Fruit fly (Drosophila melanogaster) whole organism, embryonic: ENCODE measurements around the gene alphaTub84B.

Source experiments
- BEAF-32 ChIP-seq: fragments of 200-800 bp; sonication (Bioruptor generic); optimal IDR thresholded peaks from 3 replicates; lab custom pipeline; 2017; ENCODE audit warnings: missing biosample characterization, missing genetic modification characterization, mild to moderate bottlenecking, moderate library complexity, missing genetic modification reagents
- CG10979 ChIP-seq: fragments of 200-800 bp; sonication (Bioruptor generic); optimal IDR thresholded peaks from 2 replicates; lab custom pipeline; 2018; ENCODE audit warnings: missing biosample characterization, mild to moderate bottlenecking, missing genetic modification characterization, moderate library complexity
- CG12391 ChIP-seq: fragments of 200-800 bp; sonication (Bioruptor generic); optimal IDR thresholded peaks from 3 replicates; lab custom pipeline; 2018; ENCODE audit warnings: missing biosample characterization, mild to moderate bottlenecking, missing genetic modification characterization, moderate library complexity
- CG13287 ChIP-seq: fragments of 200-800 bp; sonication (Bioruptor generic); IDR thresholded peaks from 2 replicates; pipeline ENCODE4 v1.3.6; 2022; ENCODE audit warnings: missing biosample characterization, missing genetic modification characterization; ENCODE audit not compliant: partially characterized antibody
- CG13424 ChIP-seq: fragments of 200-800 bp; sonication (Bioruptor generic); optimal IDR thresholded peaks from 2 replicates; lab custom pipeline; 2019; ENCODE audit warnings: missing biosample characterization, mild to moderate bottlenecking, missing genetic modification characterization, moderate library complexity
- CG15073 ChIP-seq: fragments of 200-800 bp; sonication (Bioruptor generic); optimal IDR thresholded peaks from 2 replicates; lab custom pipeline; 2016; ENCODE audit warnings: missing biosample characterization, missing genetic modification characterization
- CG17361 ChIP-seq: fragments of 200-800 bp; sonication (Bioruptor generic); IDR thresholded peaks from 3 replicates; pipeline ENCODE4 v1.3.6; 2022; ENCODE audit warnings: missing biosample characterization, missing genetic modification characterization
- CG17385 ChIP-seq: fragments of 200-800 bp; sonication (Bioruptor generic); optimal IDR thresholded peaks from 3 replicates; lab custom pipeline; 2018; ENCODE audit warnings: missing biosample characterization, mild to moderate bottlenecking, missing genetic modification characterization
- CG17829 ChIP-seq: fragments of 200-800 bp; optimal IDR thresholded peaks from 2 replicates; lab custom pipeline; 2019; ENCODE audit warnings: missing biosample characterization, mild to moderate bottlenecking, missing genetic modification characterization, moderate library complexity
- CG30403 ChIP-seq: fragments of 200-800 bp; sonication (Bioruptor generic); optimal IDR thresholded peaks from 3 replicates; lab custom pipeline; 2016; ENCODE audit warnings: missing biosample characterization, missing genetic modification characterization
- CG32532 ChIP-seq: fragments of 200-800 bp; sonication (Bioruptor generic); IDR thresholded peaks from 2 replicates; pipeline ENCODE4 v1.3.6; 2022; ENCODE audit warnings: missing biosample characterization, missing genetic modification characterization
- CG3995 ChIP-seq: fragments of 200-800 bp; sonication (Bioruptor generic); optimal IDR thresholded peaks from 3 replicates; lab custom pipeline; 2016; ENCODE audit warnings: missing biosample characterization, missing genetic modification characterization
- CG4707 ChIP-seq: fragments of 200-800 bp; sonication (Bioruptor generic); optimal IDR thresholded peaks from 2 replicates; lab custom pipeline; 2018; ENCODE audit warnings: missing biosample characterization, mild to moderate bottlenecking, missing genetic modification characterization, moderate library complexity
- CG6254 ChIP-seq: fragments of 200-800 bp; sonication (Bioruptor generic); optimal IDR thresholded peaks from 3 replicates; lab custom pipeline; 2017; ENCODE audit warnings: mild to moderate bottlenecking, missing biosample characterization, missing genetic modification reagents, missing genetic modification characterization
- CG6791 ChIP-seq: fragments of 200-800 bp; sonication (Bioruptor generic); IDR thresholded peaks from 3 replicates; pipeline ENCODE4 v1.3.6; 2022; ENCODE audit warnings: missing biosample characterization, missing genetic modification characterization; ENCODE audit not compliant: partially characterized antibody
- CG8388 ChIP-seq: fragments of 200-800 bp; sonication (Bioruptor generic); optimal IDR thresholded peaks from 2 replicates; lab custom pipeline; 2019; ENCODE audit warnings: missing biosample characterization, mild to moderate bottlenecking, missing genetic modification characterization, moderate library complexity
- CG9215 ChIP-seq: fragments of 200-800 bp; sonication (Bioruptor generic); IDR thresholded peaks from 2 replicates; pipeline ENCODE4 v1.3.6; 2022; ENCODE audit warnings: missing biosample characterization, missing genetic modification characterization
- CoRest ChIP-seq: fragments of 200-800 bp; sonication (Bioruptor generic); optimal IDR thresholded peaks from 3 replicates; lab custom pipeline; 2018; ENCODE audit warnings: missing biosample characterization, mild to moderate bottlenecking, missing genetic modification characterization, moderate library complexity
- Dref ChIP-seq: fragments of 200-800 bp; sonication (Bioruptor generic); IDR thresholded peaks from 2 replicates; pipeline ENCODE4 v1.3.6; 2022; ENCODE audit warnings: missing biosample characterization, missing genetic modification characterization
- Gug ChIP-seq: fragments of 200-800 bp; sonication (Bioruptor generic); IDR thresholded peaks from 4 replicates; pipeline ENCODE4 v1.3.6; 2022; ENCODE audit warnings: missing biosample characterization, missing genetic modification characterization
- Med ChIP-seq: fragments of 200-800 bp; sonication (Bioruptor generic); peaks from one replicate; lab custom pipeline; 2016; ENCODE audit warnings: missing biosample characterization, missing genetic modification characterization, mild to moderate bottlenecking, inconsistent platforms, moderate library complexity
- Ptx1 ChIP-seq: fragments of 200-800 bp; sonication (Bioruptor generic); IDR thresholded peaks from 2 replicates; pipeline ENCODE4 v1.3.6; 2022; ENCODE audit warnings: missing biosample characterization, missing genetic modification characterization
- Scr ChIP-seq: fragments of 200-800 bp; sonication (Bioruptor generic); IDR thresholded peaks from 2 replicates; pipeline ENCODE4 v1.3.6; 2022; ENCODE audit warnings: missing biosample characterization, missing genetic modification characterization; ENCODE audit not compliant: partially characterized antibody
- Sox100B ChIP-seq: fragments of 200-800 bp; sonication (Bioruptor generic); optimal IDR thresholded peaks from 3 replicates; lab custom pipeline; 2018; ENCODE audit warnings: missing biosample characterization, mild to moderate bottlenecking, missing genetic modification characterization
- Sry-β ChIP-seq: fragments of 200-800 bp; sonication (Bioruptor generic); optimal IDR thresholded peaks from 2 replicates; lab custom pipeline; 2018; ENCODE audit warnings: missing biosample characterization, mild to moderate bottlenecking, missing genetic modification characterization, moderate library complexity
- Sry-δ ChIP-seq: fragments of 200-800 bp; sonication (Bioruptor generic); optimal IDR thresholded peaks from 2 replicates; lab custom pipeline; 2016; ENCODE audit warnings: missing biosample characterization, missing genetic modification characterization
- amos ChIP-seq: fragments of 200-800 bp; sonication (Bioruptor generic); IDR thresholded peaks from 2 replicates; pipeline ENCODE4 v1.3.6; 2022; ENCODE audit warnings: missing biosample characterization, missing genetic modification characterization; ENCODE audit not compliant: partially characterized antibody
- ara ChIP-seq: fragments of 200-800 bp; sonication (Bioruptor generic); IDR thresholded peaks from 2 replicates; pipeline ENCODE4 v1.3.6; 2022; ENCODE audit warnings: missing biosample characterization, missing genetic modification characterization
- bigmax ChIP-seq: fragments of 200-800 bp; sonication (Bioruptor generic); optimal IDR thresholded peaks from 2 replicates; lab custom pipeline; 2018; ENCODE audit warnings: missing biosample characterization, mild to moderate bottlenecking, missing genetic modification characterization
- dm ChIP-seq: fragments of 200-800 bp; sonication (Bioruptor generic); optimal IDR thresholded peaks from 3 replicates; lab custom pipeline; 2016; ENCODE audit warnings: missing biosample characterization, missing genetic modification characterization
- ems ChIP-seq: fragments of 200-800 bp; sonication (Bioruptor generic); optimal IDR thresholded peaks from 3 replicates; lab custom pipeline; 2016; ENCODE audit warnings: missing biosample characterization, missing genetic modification characterization
- lab ChIP-seq: fragments of 200-800 bp; sonication (Bioruptor generic); optimal IDR thresholded peaks from 3 replicates; lab custom pipeline; 2017; ENCODE audit warnings: missing biosample characterization, missing genetic modification characterization, mild to moderate bottlenecking, moderate library complexity, missing genetic modification reagents
- lilli ChIP-seq: fragments of 200-800 bp; sonication (Bioruptor generic); optimal IDR thresholded peaks from 3 replicates; lab custom pipeline; 2016; ENCODE audit warnings: missing biosample characterization, missing genetic modification characterization
- phol ChIP-seq: fragments of 200-800 bp; sonication (Bioruptor generic); optimal IDR thresholded peaks from 3 replicates; lab custom pipeline; 2018; ENCODE audit warnings: missing biosample characterization, mild to moderate bottlenecking, missing genetic modification characterization, moderate library complexity
- prd ChIP-seq, 3 experiments: fragments of >200 bp in 2 of 3; fragments of 200-800 bp in 1 of 3; sonication (Bioruptor generic) in 1 of 3; optimal IDR thresholded peaks in 2 of 3; IDR thresholded peaks in 1 of 3; 2 replicates in 2 of 3; 3 replicates in 1 of 3; pipeline versions ENCODE4 v1.3.6 to Lab custom; 2017 to 2022; ENCODE audit warnings: missing biosample characterization in 1 of 3, missing genetic modification characterization in 1 of 3
- pzg ChIP-seq: fragments of 200-800 bp; sonication (Bioruptor generic); optimal IDR thresholded peaks from 3 replicates; lab custom pipeline; 2018; ENCODE audit warnings: missing biosample characterization, mild to moderate bottlenecking, missing genetic modification characterization, moderate library complexity
- row ChIP-seq: fragments of 200-800 bp; sonication (Bioruptor generic); IDR thresholded peaks from 3 replicates; pipeline ENCODE4 v1.3.6; 2022; ENCODE audit warnings: missing biosample characterization, missing genetic modification characterization
- sc ChIP-seq, 3 experiments: fragments of >200 bp in 2 of 3; fragments of 200-800 bp in 1 of 3; sonication (Bioruptor generic) in 1 of 3; optimal IDR thresholded peaks; 2 replicates in 2 of 3; 3 replicates in 1 of 3; lab custom pipeline; 2017; ENCODE audit warnings: mild to moderate bottlenecking in 1 of 3, missing biosample characterization in 1 of 3, missing genetic modification characterization in 1 of 3, missing genetic modification reagents in 1 of 3
- sisA ChIP-seq: fragments of 200-800 bp; sonication (Bioruptor generic); IDR thresholded peaks from 2 replicates; pipeline ENCODE4 v1.3.6; 2022; ENCODE audit warnings: missing biosample characterization, missing genetic modification characterization
- stwl ChIP-seq: fragments of 200-800 bp; sonication (Bioruptor generic); optimal IDR thresholded peaks from 3 replicates; lab custom pipeline; 2018; ENCODE audit warnings: missing biosample characterization, mild to moderate bottlenecking, missing genetic modification characterization, moderate library complexity
- tap ChIP-seq: fragments of 200-800 bp; optimal IDR thresholded peaks from 3 replicates; lab custom pipeline; 2019; ENCODE audit warnings: missing biosample characterization, mild to moderate bottlenecking, missing genetic modification characterization, moderate library complexity
- tgo ChIP-seq: fragments of 200-800 bp; sonication (Bioruptor generic); IDR thresholded peaks from 3 replicates; pipeline ENCODE4 v1.3.6; 2022; ENCODE audit warnings: missing biosample characterization, missing genetic modification characterization
- unpg ChIP-seq: fragments of 200-800 bp; sonication (Bioruptor generic); optimal IDR thresholded peaks from 3 replicates; lab custom pipeline; 2018; ENCODE audit warnings: missing biosample characterization, mild to moderate bottlenecking, missing genetic modification characterization, moderate library complexity
- zen ChIP-seq: fragments of 200-800 bp; sonication (Bioruptor generic); optimal IDR thresholded peaks from 3 replicates; lab custom pipeline; 2018; ENCODE audit warnings: missing biosample characterization, mild to moderate bottlenecking, missing genetic modification characterization, moderate library complexity
- zen2 ChIP-seq: fragments of 200-800 bp; sonication (Bioruptor generic); IDR thresholded peaks from 3 replicates; pipeline ENCODE4 v1.3.6; 2022; ENCODE audit warnings: missing biosample characterization, missing genetic modification characterization; ENCODE audit not compliant: partially characterized antibody

The alphaTub84B gene

dm6 chr3R:7093592-7093991 lies 7.2 kb downstream of the alphaTub84B start (continued):
- TF ChIP-seq CG12391 (tag; lab: Kevin White, UChicago) (peak; percentile 47), CG8388 (GFP tag; lab: Kevin White, UChicago) (peak; percentile 99), sisA (0 out of 2 replicates have a peak, but pooled peaks have one; percentile 12), phol (tag; lab: Kevin White, UChicago) (peak; percentile 22), Ptx1 (GFP tag; lab: Robert Waterston, UW) (peak; percentile 14; the same call in 1 of the 2 replicates), Dref (peak; percentile 60), Gug (GFP tag; lab: Robert Waterston, UW) (peak; percentile 22; the same call in 1 of the 4 replicates), BEAF-32 (GFP tag; lab: Kevin White, UChicago) (peak; percentile 52), lilli (GFP tag; lab: Kevin White, UChicago) (peak; percentile 53), ems (GFP tag; lab: Kevin White, UChicago) (no peak), CG30403 (GFP tag; lab: Kevin White, UChicago) (peak; percentile 25), CG17829 (peak; percentile 12), CoRest (tag; lab: Kevin White, UChicago) (peak; percentile 35), stwl (peak; percentile 50), unpg (GFP tag; lab: Kevin White, UChicago) (peak; percentile 8), CG32532 (GFP tag; lab: Robert Waterston, UW) (peak; percentile 60), CG9215 (peak; percentile 16; the same call in 1 of the 2 replicates), sc (optimal IDR thresholded peaks at IDR 0.05; lab: Kevin White, UChicago) (no peak), sc (GFP tag; optimal IDR thresholded peaks at IDR 0.05; lab: Kevin White, UChicago) (no peak), pzg (GFP tag; lab: Kevin White, UChicago) (peak; percentile 32), CG4707 (GFP tag; lab: Kevin White, UChicago) (no peak), CG10979 (tag; lab: Kevin White, UChicago) (peak; percentile 22), Scr (peak; percentile 45), CG13287 (GFP tag; lab: Robert Waterston, UW) (peak; percentile 36; the same call in 1 of the 2 replicates), CG13424 (tag; lab: Kevin White, UChicago) (peak; percentile 2), tgo (GFP tag; lab: Robert Waterston, UW) (peak; percentile 23; the same call in 1 of the 3 replicates), CG6791 (no peak), amos (GFP tag; lab: Robert Waterston, UW) (peak; percentile 37; the same call in 1 of the 2 replicates), Sox100B (GFP tag; lab: Kevin White, UChicago) (no peak), CG17385 (peak; percentile 5), zen (tag; lab: Kevin White, UChicago) (peak; percentile 1), lab (GFP tag; lab: Kevin White, UChicago) (no peak), Sry-δ (peak; percentile 60), CG17361 (peak; percentile 42; the same call in 1 of the 3 replicates), ara (peak; percentile 19; the same call in 1 of the 2 replicates), CG6254 (GFP tag; lab: Kevin White, UChicago) (peak; percentile 10), prd (optimal IDR thresholded peaks at IDR 0.05; lab: Kevin White, UChicago) (no peak), prd (GFP tag; IDR thresholded peaks at IDR 0.05; lab: Robert Waterston, UW) (no peak), CG15073 (GFP tag; lab: Kevin White, UChicago) (no peak)

dm6 chr3R:7094368-7094767 lies 8.0 kb downstream of the alphaTub84B start:
- TF ChIP-seq row (0 out of 3 replicates have a peak, but pooled peaks have one; percentile 18), BEAF-32 (GFP tag; lab: Kevin White, UChicago) (peak; percentile 6), tap (no peak), zen2 (GFP tag; lab: Robert Waterston, UW) (0 out of 3 replicates have a peak, but pooled peaks have one; percentile 33), dm (GFP tag; lab: Kevin White, UChicago) (peak; percentile 74), bigmax (GFP tag; lab: Kevin White, UChicago) (peak; percentile 84), Sry-β (GFP tag; lab: Kevin White, UChicago) (no peak), CG3995 (GFP tag; lab: Kevin White, UChicago) (peak; percentile 90), Med (GFP tag; lab: Kevin White, UChicago) (peak; percentile 15), ara (0 out of 2 replicates have a peak, but pooled peaks have one; percentile 38)
